Fruit fly (Drosophila melanogaster): ENCODE data around the gene CG7335.

Gene CG7335

DNA sequence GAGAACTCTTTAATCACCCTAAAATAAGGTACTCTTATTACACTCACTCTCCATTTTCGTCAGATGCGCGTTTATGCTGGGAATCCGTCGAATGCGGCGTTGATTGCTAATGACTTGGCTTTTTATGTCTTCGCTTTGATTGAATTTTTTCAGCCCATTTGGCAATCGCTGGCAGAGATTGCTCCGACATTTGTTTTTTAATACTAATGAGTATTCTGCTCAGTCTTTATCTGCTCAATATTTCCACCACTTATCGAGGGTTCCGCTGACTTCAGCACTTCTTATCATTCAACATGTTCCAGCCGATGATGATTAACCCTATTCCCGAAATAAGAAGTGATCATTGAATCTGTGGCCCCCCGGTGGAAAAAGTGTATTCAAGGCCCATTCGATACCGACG is 1.4 kb downstream of the CG7335 start, which contains the start of gene obst-J:
obst-J (minus strand) TSS at position 101 of the 400 bp plus-strand sequence.
- TF ChIP-seq CG10348 (GFP tag; IDR thresholded peaks at IDR 0.05) (no peak), CG34367 (tag; optimal IDR thresholded peaks at IDR 0.05) (no peak), EcR (GFP tag; optimal IDR thresholded peaks at IDR 0.05) (no peak), CG17806 (tag; optimal IDR thresholded peaks at IDR 0.05) (no peak), fd96Ca (GFP tag; IDR thresholded peaks at IDR 0.05) (no peak), CG12605 (GFP tag; IDR thresholded peaks at IDR 0.05) (no peak), Ets98B (GFP tag; IDR thresholded peaks at IDR 0.05) (no peak), rn (GFP tag; IDR thresholded peaks at IDR 0.05) (no peak), CG4496 (GFP tag; IDR thresholded peaks at IDR 0.05) (no peak), CG8301 (tag; optimal IDR thresholded peaks at IDR 0.05) (no peak), CG14655 (GFP tag; optimal IDR thresholded peaks at IDR 0.05) (no peak)

DNA sequence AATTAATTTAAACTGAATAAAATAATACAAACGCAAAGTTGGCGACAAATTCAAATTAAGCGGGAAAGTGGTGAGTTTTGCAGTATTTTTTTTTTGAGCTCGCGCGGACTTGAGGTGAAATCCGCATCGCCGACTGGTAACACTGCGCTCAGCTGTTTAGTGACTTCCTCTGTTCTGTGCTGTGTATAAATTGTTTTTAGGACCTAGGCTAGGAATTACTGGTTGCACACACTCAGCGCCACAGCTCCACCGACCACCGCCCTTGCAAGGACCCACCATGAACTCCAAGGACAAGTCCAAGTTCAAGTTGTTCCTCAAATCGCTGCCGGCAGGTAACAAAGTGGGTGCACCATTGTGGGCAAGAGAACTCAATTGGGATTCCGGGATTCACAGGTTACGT is 4.0 kb downstream of the CG7335 start, which contains the start of gene gig:
gig (plus strand) TSS at position 150 of the 400 bp plus-strand sequence.
- TF ChIP-seq CG12605 (GFP tag; IDR thresholded peaks at IDR 0.05) (no peak), CG8159 (tag; optimal IDR thresholded peaks at IDR 0.05) (no peak), D1 (tag; optimal IDR thresholded peaks at IDR 0.05) (no peak), rn (GFP tag; IDR thresholded peaks at IDR 0.05) (no peak), CG9948 (tag; optimal IDR thresholded peaks at IDR 0.05) (no peak), gl (tag; optimal IDR thresholded peaks at IDR 0.05) (no peak), CG14655 (GFP tag; optimal IDR thresholded peaks at IDR 0.05) (no peak), EcR (GFP tag; optimal IDR thresholded peaks at IDR 0.05) (no peak), CG10348 (GFP tag; IDR thresholded peaks at IDR 0.05) (no peak), CG17806 (tag; optimal IDR thresholded peaks at IDR 0.05) (no peak), Pif1A (GFP tag; optimal IDR thresholded peaks at IDR 0.05) (no peak), CG34367 (tag; optimal IDR thresholded peaks at IDR 0.05) (no peak), CG15710 (tag; optimal IDR thresholded peaks at IDR 0.05) (no peak), fd96Ca (GFP tag; IDR thresholded peaks at IDR 0.05) (no peak), CG13204 (GFP tag; optimal IDR thresholded peaks at IDR 0.05) (no peak), Ets98B (GFP tag; IDR thresholded peaks at IDR 0.05) (no peak), CG4496 (GFP tag; IDR thresholded peaks at IDR 0.05) (no peak), CG32121 (GFP tag; IDR thresholded peaks at IDR 0.05) (no peak), Snoo (tag; optimal IDR thresholded peaks at IDR 0.05) (no peak)

DNA sequence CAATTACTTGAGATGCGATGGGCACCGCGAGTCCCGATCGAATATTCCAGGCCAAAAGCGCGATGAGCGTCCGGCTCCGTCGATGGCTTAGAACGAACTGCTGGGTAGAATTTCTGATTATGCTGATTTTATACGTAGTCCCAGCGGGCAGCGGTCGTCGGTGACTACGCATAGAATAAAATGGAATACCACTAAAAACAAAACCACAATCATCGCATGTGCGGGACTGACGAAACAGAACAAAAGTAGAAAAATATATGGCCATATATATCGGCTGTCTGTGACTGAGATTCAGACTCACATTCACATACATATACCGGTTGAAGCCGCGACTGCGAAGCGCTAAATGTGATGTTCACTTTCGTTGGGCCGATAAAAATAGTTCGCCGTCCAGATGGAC is 5.8 kb downstream of the CG7335 start, which contains the start of gene CG7365:
CG7365 (minus strand) TSS at position 101 of the 400 bp plus-strand sequence.
- no peak for TF ChIP-seq CG14655 (GFP tag; optimal IDR thresholded peaks at IDR 0.05)
- TF ChIP-seq EcR (GFP tag; optimal IDR thresholded peaks at IDR 0.05) = no peak
- TF ChIP-seq Pif1A (GFP tag; optimal IDR thresholded peaks at IDR 0.05) = no peak
- TF ChIP-seq CG34367 (tag; optimal IDR thresholded peaks at IDR 0.05) = no peak
- TF ChIP-seq CG10348 (GFP tag; IDR thresholded peaks at IDR 0.05) = no peak
- no peak for TF ChIP-seq gl (tag; optimal IDR thresholded peaks at IDR 0.05)
- TF ChIP-seq fd96Ca (GFP tag; IDR thresholded peaks at IDR 0.05) = no peak
- no peak for TF ChIP-seq Ets98B (GFP tag; IDR thresholded peaks at IDR 0.05)
- TF ChIP-seq CG8159 (tag; optimal IDR thresholded peaks at IDR 0.05) = no peak
- no peak for TF ChIP-seq CG15710 (tag; optimal IDR thresholded peaks at IDR 0.05)
- no peak for TF ChIP-seq Pif1B (GFP tag; optimal IDR thresholded peaks at IDR 0.05)
- TF ChIP-seq CG32121 (GFP tag; IDR thresholded peaks at IDR 0.05) = no peak
- TF ChIP-seq CG9948 (tag; optimal IDR thresholded peaks at IDR 0.05) = no peak
- TF ChIP-seq CG12605 (GFP tag; IDR thresholded peaks at IDR 0.05) = no peak
- no peak for TF ChIP-seq D1 (tag; optimal IDR thresholded peaks at IDR 0.05)
- no peak for TF ChIP-seq Snoo (tag; optimal IDR thresholded peaks at IDR 0.05)
- TF ChIP-seq CG4496 (GFP tag; IDR thresholded peaks at IDR 0.05) = no peak
- TF ChIP-seq CG13204 (GFP tag; optimal IDR thresholded peaks at IDR 0.05) = no peak
- TF ChIP-seq rn (GFP tag; IDR thresholded peaks at IDR 0.05) = no peak
- no peak for TF ChIP-seq CG17806 (tag; optimal IDR thresholded peaks at IDR 0.05)

DNA sequence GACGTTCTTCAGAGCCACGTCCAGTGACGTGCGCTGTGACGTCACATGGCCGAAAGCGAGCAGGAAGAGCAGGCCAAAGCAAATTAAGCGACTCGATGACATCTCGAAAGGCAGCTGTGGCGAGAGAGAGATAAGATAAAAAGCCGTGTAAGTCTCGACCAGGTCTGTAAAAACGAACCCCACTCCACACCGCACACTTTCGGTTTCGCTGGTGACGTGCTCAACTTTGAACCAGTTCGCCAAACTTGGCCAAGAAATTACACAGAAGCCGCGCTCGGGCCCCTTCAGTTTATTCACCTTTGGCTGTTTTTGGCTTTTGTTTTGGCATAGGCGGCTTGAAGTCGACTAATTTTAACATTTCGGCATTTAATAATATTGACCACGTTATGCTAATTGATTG is 7.0 kb downstream of the CG7335 start:
- TF ChIP-seq EcR (GFP tag; optimal IDR thresholded peaks at IDR 0.05) (peak; percentile 41), CG13204 (GFP tag; optimal IDR thresholded peaks at IDR 0.05) (peak; percentile 37), CG4496 (GFP tag; IDR thresholded peaks at IDR 0.05) (0 out of 3 replicates have a peak, but pooled peaks have one; percentile 51), gl (tag; optimal IDR thresholded peaks at IDR 0.05) (no peak)

DNA sequence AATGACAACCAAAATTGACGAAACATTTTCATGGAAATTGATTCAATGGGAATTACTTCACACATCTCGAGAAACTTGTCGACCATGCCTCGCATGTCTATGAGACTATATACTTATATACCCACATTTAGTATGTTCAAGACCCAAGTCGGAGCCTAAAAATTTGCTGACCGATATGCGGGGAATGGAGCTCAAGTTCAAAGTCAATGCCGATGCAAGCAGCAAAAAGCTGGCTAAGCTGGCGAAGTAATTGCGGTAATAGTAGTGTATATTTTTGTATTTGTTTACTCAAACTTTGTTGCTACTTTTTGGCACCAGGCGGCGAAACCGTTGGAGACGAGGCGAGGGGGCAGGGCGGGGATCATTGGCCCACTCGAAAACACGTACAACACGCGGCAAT is 10.0 kb downstream of the CG7335 start:
- TF ChIP-seq CG34367 (tag; optimal IDR thresholded peaks at IDR 0.05) (no peak), CG13204 (GFP tag; optimal IDR thresholded peaks at IDR 0.05) (no peak), fd96Ca (GFP tag; IDR thresholded peaks at IDR 0.05) (no peak), Snoo (tag; optimal IDR thresholded peaks at IDR 0.05) (no peak), EcR (GFP tag; optimal IDR thresholded peaks at IDR 0.05) (no peak), rn (GFP tag; IDR thresholded peaks at IDR 0.05) (no peak), CG12605 (GFP tag; IDR thresholded peaks at IDR 0.05) (no peak), CG17806 (tag; optimal IDR thresholded peaks at IDR 0.05) (no peak), Pif1B (GFP tag; optimal IDR thresholded peaks at IDR 0.05) (no peak), CG15710 (tag; optimal IDR thresholded peaks at IDR 0.05) (no peak), CG9948 (tag; optimal IDR thresholded peaks at IDR 0.05) (no peak), CG8159 (tag; optimal IDR thresholded peaks at IDR 0.05) (no peak), CG14655 (GFP tag; optimal IDR thresholded peaks at IDR 0.05) (no peak)

DNA sequence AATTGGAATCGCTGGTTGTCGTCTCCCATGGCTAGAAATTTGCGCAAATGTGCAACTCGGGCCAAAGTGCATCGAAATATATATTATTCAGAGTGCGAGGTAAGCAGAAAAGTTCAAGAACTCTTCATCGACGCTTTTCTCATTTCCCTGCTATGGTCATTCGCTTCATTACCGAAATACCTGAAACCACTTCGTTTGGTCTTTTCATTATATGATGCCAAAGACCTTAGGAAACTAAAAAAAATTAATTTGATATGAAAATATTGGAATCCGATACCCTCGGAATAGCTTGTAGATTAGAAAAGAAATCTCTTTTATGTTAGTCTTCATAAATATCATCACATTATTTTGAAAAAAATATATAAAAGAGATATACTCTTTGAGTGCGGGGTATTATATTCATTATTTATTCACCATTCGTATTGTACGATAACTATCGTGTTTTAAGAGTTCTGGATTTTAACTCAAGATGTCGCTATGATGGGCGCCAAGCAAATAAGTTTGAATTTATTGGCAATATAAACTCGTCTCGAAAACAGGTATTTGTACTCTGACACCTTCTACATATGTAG is 20.2 kb downstream of the CG7335 start, which contains the start of gene CG14187:
CG14187 (minus strand) TSS at position 51 of the 572 bp plus-strand sequence.
- TF ChIP-seq CG17806 (tag; optimal IDR thresholded peaks at IDR 0.05) (peak; percentile 11), Pif1B (GFP tag; optimal IDR thresholded peaks at IDR 0.05) (no peak), CG9948 (tag; optimal IDR thresholded peaks at IDR 0.05) (no peak), CG8301 (tag; optimal IDR thresholded peaks at IDR 0.05) (no peak), CG15710 (tag; optimal IDR thresholded peaks at IDR 0.05) (peak; percentile 12), CG14655 (GFP tag; optimal IDR thresholded peaks at IDR 0.05) (peak; percentile 24), D1 (tag; optimal IDR thresholded peaks at IDR 0.05) (no peak)

All from whole organism, pupa.